Fruit fly (Drosophila melanogaster): Measurements from ENCODE around the gene CG8679.

CG8679 gene

DNA sequence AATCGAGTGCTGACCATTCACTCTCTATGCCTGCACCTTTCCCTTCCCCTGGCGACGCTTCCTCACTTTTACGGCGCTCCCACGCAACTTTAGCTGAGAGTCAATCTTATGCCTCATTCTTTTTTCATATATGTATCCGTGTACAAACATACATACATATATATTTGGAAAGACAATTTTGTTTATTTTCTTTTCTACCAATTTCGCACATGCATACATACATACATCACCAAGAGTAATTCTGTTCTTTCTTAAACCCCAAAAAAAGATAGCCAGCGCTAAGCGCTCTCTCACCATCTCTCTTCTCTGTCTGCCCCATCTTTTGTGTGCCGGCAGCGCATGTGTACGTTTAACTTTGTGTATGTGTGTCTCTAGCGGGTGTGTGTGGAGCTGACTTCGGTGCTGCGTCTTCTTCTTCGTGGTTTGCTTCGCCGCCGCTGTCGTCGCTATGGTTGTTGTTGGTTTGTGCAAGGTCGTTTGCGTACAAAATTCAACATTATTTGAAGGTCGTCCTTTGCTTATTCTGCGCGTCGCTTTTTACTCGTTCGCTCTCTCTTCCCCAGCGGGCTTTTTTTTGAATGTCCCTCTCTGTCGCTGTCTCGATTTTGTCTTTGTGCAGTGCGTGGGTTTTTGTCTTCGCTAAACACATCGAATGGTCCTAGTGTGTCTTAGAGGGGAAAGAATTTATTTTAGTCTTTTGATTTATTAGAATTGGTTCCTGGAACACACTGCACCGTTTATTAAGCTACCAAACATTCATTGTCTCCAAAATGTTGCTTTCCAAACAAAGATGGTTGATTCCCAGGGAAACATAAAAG is 32.4 kb upstream of the CG8679 start (continued):
- TF ChIP-seq CG5180 (GFP tag; optimal IDR thresholded peaks at IDR 0.05) (peak; percentile 28), scrt (GFP tag; optimal IDR thresholded peaks at IDR 0.05) (peak; percentile 15), rib (GFP tag; IDR thresholded peaks at IDR 0.05) (peak; percentile 66; the same call in 1 of the 2 replicates), Six4 (GFP tag; optimal IDR thresholded peaks at IDR 0.05) (no peak), tll (GFP tag; optimal IDR thresholded peaks at IDR 0.05) (peak in 1 of 2 experiments; percentile 25), CG1647 (GFP tag; optimal IDR thresholded peaks at IDR 0.05) (no peak), lov (optimal IDR thresholded peaks at IDR 0.05) (no peak), lov (GFP tag; IDR thresholded peaks at IDR 0.05) (no peak; the same call in 2 of the 3 replicates), BEAF-32 (GFP tag; optimal IDR thresholded peaks at IDR 0.05) (no peak), nerfin-1 (tag; optimal IDR thresholded peaks at IDR 0.05) (peak; percentile 8), sens (GFP tag) (peak; percentile 60), CG17612 (GFP tag; IDR thresholded peaks at IDR 0.05) (no peak), CG10959 (GFP tag; IDR thresholded peaks at IDR 0.05) (no peak), hkb (optimal IDR thresholded peaks at IDR 0.05) (no peak), hkb (GFP tag; IDR thresholded peaks at IDR 0.05) (0 out of 2 replicates have a peak, but pooled peaks have one; percentile 20), ERR (GFP tag; optimal IDR thresholded peaks at IDR 0.05) (peak; percentile 96), hbn (GFP tag; IDR thresholded peaks at IDR 0.05; ENCODE audit: partially characterized antibody) (peak; percentile 39; the same call in 1 of the 2 replicates), ci (GFP tag; IDR thresholded peaks at IDR 0.05) (peak; percentile 9; the same call in 1 of the 3 replicates), CG3163 (GFP tag; optimal IDR thresholded peaks at IDR 0.05) (peak; percentile 69), lbe (GFP tag; optimal IDR thresholded peaks at IDR 0.05) (peak; percentile 78)

DNA sequence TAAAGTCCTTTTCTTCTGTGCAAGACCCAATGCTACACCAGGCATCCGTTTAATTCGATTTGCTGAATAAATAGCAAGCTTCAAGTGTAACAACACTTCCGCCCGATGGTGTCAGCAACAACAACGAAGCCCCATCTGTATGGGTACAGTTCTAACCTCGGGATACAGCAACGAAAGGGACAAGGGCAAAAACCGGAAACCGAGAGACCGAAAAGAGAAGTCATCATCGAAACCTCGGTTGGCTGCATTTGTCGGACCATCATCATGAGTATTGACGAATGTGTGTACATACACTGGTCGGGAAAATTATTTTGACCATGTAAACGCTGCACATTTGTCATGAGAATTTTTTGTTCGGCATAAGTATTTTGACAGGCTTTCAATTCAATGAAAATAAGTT is 30.5 kb upstream of the CG8679 start:
- TF ChIP-seq ssp (GFP tag; IDR thresholded peaks at IDR 0.05) (no peak), Ets65A (GFP tag) (peak; percentile 68), CG2199 (GFP tag; IDR thresholded peaks at IDR 0.05) (peak; percentile 72; the same call in 1 of the 3 replicates), CG8388 (GFP tag; optimal IDR thresholded peaks at IDR 0.05) (no peak), Deaf1 (tag; optimal IDR thresholded peaks at IDR 0.05) (peak; percentile 7)

DNA sequence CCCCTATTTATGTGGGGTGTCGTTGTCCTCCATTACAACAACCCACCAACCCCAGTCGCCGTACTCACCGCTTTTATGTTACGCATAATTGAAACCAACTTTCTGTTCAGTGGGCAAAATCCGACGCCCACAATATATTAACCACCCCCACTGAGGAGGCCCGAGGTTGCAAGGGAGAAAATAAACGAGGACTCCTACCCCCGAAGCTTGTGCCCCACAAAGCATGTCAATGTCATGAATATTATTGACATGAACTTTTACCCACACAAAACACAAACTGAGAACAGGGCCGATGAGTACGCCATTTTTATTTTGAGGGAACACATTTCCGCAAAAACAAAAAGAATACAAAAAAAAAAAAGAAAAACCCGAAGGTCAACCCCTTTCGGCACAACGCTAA is 29.6 kb upstream of the CG8679 start:
- no peak for TF ChIP-seq hth (optimal IDR thresholded peaks at IDR 0.05)
- TF ChIP-seq yki (optimal IDR thresholded peaks at IDR 0.05) = no peak
- peak; percentile 72 for TF ChIP-seq abd-A (tag; optimal IDR thresholded peaks at IDR 0.05)
- no peak for TF ChIP-seq eve (GFP tag; optimal IDR thresholded peaks at IDR 0.05)
- TF ChIP-seq CG13894 (tag; optimal IDR thresholded peaks at IDR 0.05) = peak; percentile 32
- TF ChIP-seq Pdp1 (GFP tag; optimal IDR thresholded peaks at IDR 0.05) = no peak
- peak; percentile 54 for TF ChIP-seq sqz (GFP tag; optimal IDR thresholded peaks at IDR 0.05)
- no peak for TF ChIP-seq Xbp1 (GFP tag; optimal IDR thresholded peaks at IDR 0.05)
- no peak for TF ChIP-seq CG11504 (tag; optimal IDR thresholded peaks at IDR 0.05)
- TF ChIP-seq slbo (GFP tag; IDR thresholded peaks at IDR 0.05) = no peak
- peak; percentile 62 for TF ChIP-seq Deaf1 (tag; optimal IDR thresholded peaks at IDR 0.05)

DNA sequence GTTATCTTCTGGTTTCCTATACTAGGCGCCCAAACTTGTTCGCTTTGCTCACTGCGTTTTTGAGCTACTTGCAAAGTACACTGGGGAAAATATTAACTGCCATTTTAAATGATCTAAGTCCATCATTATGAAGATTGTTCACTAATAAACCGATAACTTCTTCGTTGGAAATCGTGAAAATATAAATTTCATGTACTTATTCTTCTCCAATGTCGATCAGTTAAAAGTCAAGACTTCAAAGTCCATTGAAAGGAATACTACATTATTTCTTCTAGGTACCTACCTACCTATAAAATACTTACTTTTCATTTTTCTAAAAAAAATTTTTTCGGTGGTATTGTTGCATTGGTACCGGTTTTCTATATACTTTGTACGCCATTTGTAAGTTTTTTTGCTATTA is 28.3 kb upstream of the CG8679 start:
- TF ChIP-seq sens (GFP tag) = peak; percentile 23
- peak; percentile 53 for TF ChIP-seq Drgx (GFP tag; IDR thresholded peaks at IDR 0.05)
- peak in 1 of 2 experiments; percentile 18 for TF ChIP-seq eve (GFP tag; optimal IDR thresholded peaks at IDR 0.05)
- peak; percentile 25 for TF ChIP-seq Med (GFP tag)
- TF ChIP-seq Ets97D (GFP tag; optimal IDR thresholded peaks at IDR 0.05) = no peak

All from whole organism, embryonic.